Worm (Caenorhabditis elegans): Measurements from ENCODE around the gene fkh-8.

fkh-8 gene

DNA sequence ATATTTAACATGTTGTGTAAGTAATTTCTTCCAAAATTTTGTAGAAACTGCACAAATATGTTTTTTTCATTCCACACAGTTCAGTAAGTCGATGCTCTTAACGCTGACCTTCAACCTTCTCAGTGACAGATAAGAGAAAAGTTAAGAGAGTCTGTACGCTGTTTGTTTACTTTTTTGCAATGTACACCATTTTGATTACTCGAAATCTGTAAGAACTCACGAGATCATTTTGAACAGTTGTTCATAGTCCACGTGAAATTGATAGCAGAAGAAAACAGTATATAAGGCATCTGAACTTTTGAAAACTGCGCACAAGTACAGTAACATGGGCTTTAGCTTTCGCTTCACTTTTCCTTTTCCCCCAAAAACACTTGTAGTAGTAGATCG is 12.5 kb downstream of the fkh-8 start:
- TF ChIP-seq klf-2 (GFP tag; conservative IDR thresholded peaks at IDR 0.05), result no peak
- TF ChIP-seq ztf-29 (GFP tag; IDR thresholded peaks at IDR 0.05), result no peak
- no peak for TF ChIP-seq T22C8.4 (GFP tag; IDR thresholded peaks at IDR 0.05)
- no peak for TF ChIP-seq ztf-23 (GFP tag; IDR thresholded peaks at IDR 0.05)
- no peak for TF ChIP-seq flt-1 (GFP tag; IDR thresholded peaks at IDR 0.05)
- no peak for TF ChIP-seq cog-1 (tag; optimal IDR thresholded peaks at IDR 0.05)
- no peak for TF ChIP-seq tab-1 (GFP tag; IDR thresholded peaks at IDR 0.05)
- no peak for TF ChIP-seq ref-1 (GFP tag; conservative IDR thresholded peaks at IDR 0.05)
- TF ChIP-seq med-1 (GFP tag; optimal IDR thresholded peaks at IDR 0.05; ENCODE audit: insufficient read depth), result no peak

DNA sequence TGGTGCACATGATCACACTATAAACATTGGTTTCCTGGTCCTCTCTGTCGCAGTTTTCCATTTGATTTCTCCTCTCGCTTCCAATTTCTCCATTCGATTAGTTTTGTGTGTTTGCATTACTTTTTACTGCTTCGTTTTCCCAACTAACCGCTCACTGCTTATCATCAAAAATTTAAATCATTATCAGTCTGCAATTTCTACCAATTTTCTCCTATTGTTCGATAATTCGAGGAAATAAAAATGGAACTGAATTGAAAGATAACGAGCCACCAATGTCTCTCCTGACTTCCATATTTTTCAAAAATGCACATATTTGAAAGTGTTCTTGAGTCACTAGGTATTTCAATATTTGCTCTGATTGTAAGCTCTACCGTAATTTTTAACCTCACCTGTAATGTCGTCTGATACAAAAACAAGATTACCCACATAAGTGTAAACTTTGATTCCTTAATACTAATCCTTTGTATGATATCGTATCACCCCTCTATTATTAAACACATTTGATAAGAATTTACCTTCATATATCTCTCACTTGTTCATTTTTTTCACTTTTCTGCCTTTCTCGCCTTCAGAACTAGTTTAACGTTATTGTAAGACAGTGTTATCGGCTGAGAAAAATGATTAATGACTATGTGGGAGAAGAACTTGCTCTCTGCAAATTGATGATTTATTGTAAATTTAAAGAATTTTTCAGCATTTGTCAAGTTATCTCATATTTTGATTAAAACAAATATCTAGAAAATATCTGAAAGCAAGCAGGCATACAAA is 13.0 kb downstream of the fkh-8 start:
- no peak for TF ChIP-seq ztf-29 (GFP tag; IDR thresholded peaks at IDR 0.05)
- TF ChIP-seq klf-2 (GFP tag; conservative IDR thresholded peaks at IDR 0.05), result no peak

DNA sequence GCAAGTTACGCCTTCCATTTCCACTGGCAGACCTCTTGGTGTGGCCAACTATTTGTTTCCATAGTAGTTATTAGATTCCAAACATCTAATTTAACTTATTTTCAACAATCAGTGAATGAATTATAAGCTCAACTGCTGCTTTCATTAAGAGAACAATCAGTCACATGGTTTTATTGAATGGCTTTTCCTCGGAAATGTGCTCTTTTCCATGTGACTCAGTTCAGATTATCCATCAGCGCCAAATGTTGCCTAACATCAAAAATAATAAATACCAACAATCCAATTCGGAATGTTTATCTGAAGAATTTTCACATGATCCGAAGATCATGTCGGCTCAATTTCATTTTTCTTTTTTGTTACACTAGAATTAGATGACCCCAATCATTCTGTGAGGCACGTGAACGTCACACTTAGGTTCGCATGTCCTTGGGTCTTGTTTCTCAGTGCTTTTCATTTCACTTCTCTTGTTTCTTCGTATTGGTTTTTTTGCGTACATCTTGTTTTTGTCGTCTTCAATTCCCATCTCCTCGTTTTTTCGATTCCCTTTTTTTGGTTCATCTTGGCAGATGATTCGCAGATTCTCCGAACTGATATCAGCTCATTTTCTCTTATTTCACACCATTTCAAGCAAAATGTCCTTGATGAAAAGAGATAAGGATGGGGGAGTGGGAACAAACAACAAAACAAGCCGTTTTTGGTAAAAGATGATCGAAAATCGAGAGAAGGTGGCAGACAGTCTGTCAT is 14.9 kb downstream of the fkh-8 start:
- TF ChIP-seq ref-1 (GFP tag; conservative IDR thresholded peaks at IDR 0.05) (no peak), flt-1 (GFP tag; IDR thresholded peaks at IDR 0.05) (no peak), cog-1 (tag; optimal IDR thresholded peaks at IDR 0.05) (no peak), med-1 (GFP tag; optimal IDR thresholded peaks at IDR 0.05; ENCODE audit: insufficient read depth) (no peak), tab-1 (GFP tag; IDR thresholded peaks at IDR 0.05) (no peak), ztf-23 (GFP tag; IDR thresholded peaks at IDR 0.05) (no peak), ztf-29 (GFP tag; IDR thresholded peaks at IDR 0.05) (no peak), T22C8.4 (GFP tag; IDR thresholded peaks at IDR 0.05) (no peak)

DNA sequence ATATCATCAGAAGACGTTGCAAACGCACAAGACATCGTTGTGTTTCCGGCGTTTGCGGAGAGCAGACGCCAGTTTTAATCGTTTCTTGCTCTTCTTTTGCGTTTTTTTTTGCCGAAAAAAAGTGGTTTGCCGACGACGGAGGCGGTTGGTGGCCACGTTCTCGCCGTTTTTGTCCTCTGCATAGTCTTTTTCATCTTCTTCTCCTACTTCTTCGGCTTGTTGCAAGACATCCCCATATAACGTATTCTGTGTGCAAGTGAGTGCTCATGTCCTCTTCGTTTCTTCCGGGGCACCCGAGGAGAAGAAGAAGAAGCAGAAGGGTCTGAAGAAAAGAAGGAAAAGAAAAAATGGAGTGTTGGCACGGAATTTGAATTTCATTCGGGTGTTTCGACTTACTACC is 16.2 kb downstream of the fkh-8 start:
- TF ChIP-seq tab-1 (GFP tag; IDR thresholded peaks at IDR 0.05) (no peak), ztf-29 (GFP tag; IDR thresholded peaks at IDR 0.05) (no peak), ref-1 (GFP tag; conservative IDR thresholded peaks at IDR 0.05) (no peak), cog-1 (tag; optimal IDR thresholded peaks at IDR 0.05) (no peak), klf-2 (GFP tag; conservative IDR thresholded peaks at IDR 0.05) (no peak), flt-1 (GFP tag; IDR thresholded peaks at IDR 0.05) (no peak)

DNA sequence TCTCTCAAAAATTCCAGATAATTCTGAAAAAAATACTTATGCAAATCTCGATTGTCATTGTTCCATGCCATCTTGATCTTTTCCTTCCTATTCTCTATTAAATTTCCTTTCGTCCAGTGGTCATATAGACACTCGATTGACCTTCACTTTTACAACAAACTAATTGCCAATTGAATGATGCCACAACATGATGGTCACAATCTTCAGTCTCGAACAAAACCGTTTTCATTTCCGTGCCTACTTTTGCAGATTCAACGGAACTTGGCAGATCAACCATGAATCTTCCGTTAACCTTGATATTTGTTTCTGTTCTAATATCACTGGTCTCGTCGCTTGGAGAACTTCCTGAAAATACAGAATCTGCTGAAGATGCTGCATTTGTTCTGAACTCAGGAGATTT is 17.8 kb downstream of the fkh-8 start, which contains the start of gene F40H3.2:
F40H3.2 (plus strand) TSS at position 250 of the 400 bp plus-strand sequence.
- TF ChIP-seq flt-1 (GFP tag; IDR thresholded peaks at IDR 0.05), result no peak
- no peak for TF ChIP-seq ztf-23 (GFP tag; IDR thresholded peaks at IDR 0.05)
- no peak for TF ChIP-seq klf-2 (GFP tag; conservative IDR thresholded peaks at IDR 0.05)
- TF ChIP-seq tab-1 (GFP tag; IDR thresholded peaks at IDR 0.05), result no peak
- no peak for TF ChIP-seq ztf-29 (GFP tag; IDR thresholded peaks at IDR 0.05)
- no peak for TF ChIP-seq T22C8.4 (GFP tag; IDR thresholded peaks at IDR 0.05)
- no peak for TF ChIP-seq ref-1 (GFP tag; conservative IDR thresholded peaks at IDR 0.05)
- TF ChIP-seq med-1 (GFP tag; optimal IDR thresholded peaks at IDR 0.05; ENCODE audit: insufficient read depth), result no peak
- TF ChIP-seq cog-1 (tag; optimal IDR thresholded peaks at IDR 0.05), result no peak

DNA sequence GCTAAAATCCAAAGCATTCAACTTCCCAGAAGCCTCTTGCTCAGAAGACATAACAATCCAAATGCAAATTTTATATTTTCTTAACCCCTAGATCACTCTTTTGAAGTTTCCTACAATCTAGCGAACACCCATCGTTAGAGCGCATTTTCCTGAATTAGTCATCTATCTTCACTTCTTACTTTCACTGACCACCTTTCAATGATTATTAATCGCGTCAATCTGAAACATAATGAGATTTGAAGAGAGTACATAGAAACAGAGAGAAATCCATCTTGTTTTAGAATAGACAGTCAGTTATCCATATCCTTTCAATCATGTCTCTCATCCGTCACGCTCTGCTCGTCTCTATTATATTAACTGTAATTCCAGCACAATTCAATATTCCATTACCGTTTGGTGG is 20.0 kb downstream of the fkh-8 start, which contains the start of gene F40H3.3:
F40H3.3 (plus strand) TSS at position 280 of the 400 bp plus-strand sequence.
- TF ChIP-seq ztf-23 (GFP tag; IDR thresholded peaks at IDR 0.05) (no peak), ztf-29 (GFP tag; IDR thresholded peaks at IDR 0.05) (no peak), med-1 (GFP tag; optimal IDR thresholded peaks at IDR 0.05; ENCODE audit: insufficient read depth) (no peak), klf-2 (GFP tag; conservative IDR thresholded peaks at IDR 0.05) (no peak), ref-1 (GFP tag; conservative IDR thresholded peaks at IDR 0.05) (no peak), T22C8.4 (GFP tag; IDR thresholded peaks at IDR 0.05) (no peak)

DNA sequence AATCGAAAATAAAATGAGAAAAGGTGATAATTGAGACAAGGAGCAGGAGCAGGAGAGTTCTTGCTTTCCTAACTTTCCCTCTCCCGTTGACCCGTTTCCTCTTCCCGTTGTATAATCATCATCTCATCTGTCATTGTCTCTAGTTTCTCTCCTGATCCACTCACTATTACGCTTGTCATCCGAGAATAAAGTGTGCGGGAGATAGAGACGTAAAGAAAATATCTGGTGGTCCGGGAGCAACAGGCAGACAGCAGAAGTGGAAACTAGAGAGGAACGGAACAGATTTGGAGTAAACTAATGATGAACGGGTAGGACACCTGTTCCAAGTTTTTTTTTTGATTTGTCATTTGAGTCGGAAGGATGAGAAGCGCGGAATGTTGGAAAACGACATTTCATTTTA is 21.0 kb downstream of the fkh-8 start:
- TF ChIP-seq med-1 (GFP tag; optimal IDR thresholded peaks at IDR 0.05; ENCODE audit: insufficient read depth) (no peak), T22C8.4 (GFP tag; IDR thresholded peaks at IDR 0.05) (no peak), cog-1 (tag; optimal IDR thresholded peaks at IDR 0.05) (no peak), ztf-29 (GFP tag; IDR thresholded peaks at IDR 0.05) (no peak), flt-1 (GFP tag; IDR thresholded peaks at IDR 0.05) (no peak), ztf-23 (GFP tag; IDR thresholded peaks at IDR 0.05) (no peak), klf-2 (GFP tag; conservative IDR thresholded peaks at IDR 0.05) (no peak), tab-1 (GFP tag; IDR thresholded peaks at IDR 0.05) (no peak), ref-1 (GFP tag; conservative IDR thresholded peaks at IDR 0.05) (no peak)

DNA sequence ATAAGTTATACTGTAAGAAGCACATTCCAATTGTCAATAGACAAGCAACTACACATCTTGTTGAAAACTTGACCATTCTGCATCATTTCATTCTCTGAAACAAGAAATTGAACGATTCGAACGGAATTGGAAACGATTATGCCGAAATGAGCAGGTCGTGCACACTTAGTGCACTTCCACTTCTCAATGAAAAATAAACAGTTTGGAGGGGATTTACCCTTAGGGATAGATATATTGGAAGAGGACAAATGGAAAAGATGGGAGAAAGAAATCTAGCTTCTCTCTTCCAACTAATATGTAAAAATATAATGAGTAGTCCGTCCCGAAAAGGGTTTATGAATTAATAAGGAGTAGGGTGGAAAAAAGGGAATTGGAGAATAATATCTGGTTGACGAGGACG is 22.0 kb downstream of the fkh-8 start, which contains the start of gene hst-3.1:
hst-3.1 (minus strand) TSS at position 101 of the 400 bp plus-strand sequence.
- TF ChIP-seq ref-1 (GFP tag; conservative IDR thresholded peaks at IDR 0.05) (no peak), cog-1 (tag; optimal IDR thresholded peaks at IDR 0.05) (no peak), ztf-29 (GFP tag; IDR thresholded peaks at IDR 0.05) (no peak), tab-1 (GFP tag; IDR thresholded peaks at IDR 0.05) (no peak), ztf-23 (GFP tag; IDR thresholded peaks at IDR 0.05) (no peak), klf-2 (GFP tag; conservative IDR thresholded peaks at IDR 0.05) (no peak), med-1 (GFP tag; optimal IDR thresholded peaks at IDR 0.05; ENCODE audit: insufficient read depth) (no peak)

DNA sequence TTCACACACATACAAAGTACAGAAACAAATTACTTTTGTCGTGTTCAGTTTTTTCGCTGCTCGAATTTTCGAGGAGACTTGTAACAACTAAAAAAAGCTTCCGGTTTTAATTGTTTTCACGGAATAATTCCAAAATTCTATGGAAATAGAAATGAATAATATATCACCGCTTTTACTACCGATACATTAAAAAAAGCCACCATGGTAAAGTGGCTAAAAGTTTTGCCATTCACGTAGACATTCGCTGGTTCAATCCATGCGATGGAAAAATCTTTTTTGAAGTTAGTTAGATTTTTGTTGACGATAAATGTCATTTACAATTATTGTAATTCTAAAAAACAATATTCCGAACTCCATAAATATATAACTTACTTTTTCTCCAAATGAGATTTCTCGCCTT is 22.5 kb downstream of the fkh-8 start:
- no peak for TF ChIP-seq flt-1 (GFP tag; IDR thresholded peaks at IDR 0.05)
- TF ChIP-seq tab-1 (GFP tag; IDR thresholded peaks at IDR 0.05), result no peak
- no peak for TF ChIP-seq T22C8.4 (GFP tag; IDR thresholded peaks at IDR 0.05)
- no peak for TF ChIP-seq ztf-23 (GFP tag; IDR thresholded peaks at IDR 0.05)
- TF ChIP-seq ref-1 (GFP tag; conservative IDR thresholded peaks at IDR 0.05), result no peak
- TF ChIP-seq cog-1 (tag; optimal IDR thresholded peaks at IDR 0.05), result no peak
- TF ChIP-seq med-1 (GFP tag; optimal IDR thresholded peaks at IDR 0.05; ENCODE audit: insufficient read depth), result no peak
- TF ChIP-seq klf-2 (GFP tag; conservative IDR thresholded peaks at IDR 0.05), result no peak
- TF ChIP-seq ztf-29 (GFP tag; IDR thresholded peaks at IDR 0.05), result no peak
